In the genomic region with DNA sequence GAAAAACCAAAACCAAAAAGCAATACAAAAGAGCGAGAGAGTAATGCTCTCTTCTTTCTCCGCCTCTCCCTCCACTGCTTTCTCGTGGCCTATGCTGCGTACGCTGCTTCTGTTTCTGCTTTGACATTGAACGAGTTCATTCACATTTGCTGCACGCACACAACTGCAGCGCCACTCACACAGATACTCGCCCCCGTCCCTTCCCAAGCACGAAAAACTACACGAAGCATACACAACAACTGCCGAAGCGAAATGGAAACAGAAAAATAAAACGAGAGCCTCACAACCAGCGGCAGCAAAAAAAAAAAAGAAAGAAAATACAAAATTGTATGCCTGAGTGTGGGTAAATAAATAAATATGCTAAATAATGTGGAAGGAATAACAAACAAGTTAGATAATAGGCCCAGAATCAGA, we compare ENCODE assay signal across 3 fruit fly cellular contexts.
A peak's percentile ranks its signal among the peaks of the same experiment; 100 is the strongest.
TF ChIP-seq lines count a peak whose summit lies in the region.

No protein-coding gene starts in this region.

TF ChIP-seq in whole organism, embryonic, 481 proteins besides CTCF, POLR2A, EP300 and RAD21 (continued from another document and continues in another):
- peak; percentile 53 to 86 for TF ChIP-seq Trl (optimal IDR thresholded peaks at IDR 0.05; lab: Kevin White, UChicago)
- TF ChIP-seq Trl (GFP tag; optimal IDR thresholded peaks at IDR 0.05; lab: Kevin White, UChicago) = no peak
- no peak for TF ChIP-seq CG12155 (GFP tag; optimal IDR thresholded peaks at IDR 0.05; lab: Kevin White, UChicago)
- TF ChIP-seq Six4 (GFP tag; optimal IDR thresholded peaks at IDR 0.05; lab: Kevin White, UChicago) = no peak
- TF ChIP-seq pho (GFP tag; optimal IDR thresholded peaks at IDR 0.05; lab: Kevin White, UChicago) = no peak
- TF ChIP-seq CG10543 (GFP tag; optimal IDR thresholded peaks at IDR 0.05; lab: Kevin White, UChicago) = peak; percentile 39
- TF ChIP-seq Blimp-1 (GFP tag; optimal IDR thresholded peaks at IDR 0.05; lab: Kevin White, UChicago) = peak; percentile 74
- TF ChIP-seq CG16815 (GFP tag; optimal IDR thresholded peaks at IDR 0.05; lab: Kevin White, UChicago) = no peak
- TF ChIP-seq CG7963 (GFP tag; IDR thresholded peaks at IDR 0.05; lab: Robert Waterston, UW; ENCODE audit: partially characterized antibody) = no peak
- no peak for TF ChIP-seq CG11695 (GFP tag; IDR thresholded peaks at IDR 0.05; lab: Robert Waterston, UW)
- no peak for TF ChIP-seq B-H2 (GFP tag; optimal IDR thresholded peaks at IDR 0.05; lab: Kevin White, UChicago)
- peak in 1 of 2 experiments; percentile 35 for TF ChIP-seq Pdp1 (GFP tag; optimal IDR thresholded peaks at IDR 0.05; lab: Kevin White, UChicago)
- peak; percentile 16; the same call in 1 of the 2 replicates for TF ChIP-seq Adf1 (GFP tag; IDR thresholded peaks at IDR 0.05; lab: Robert Waterston, UW)
- 0 out of 2 replicates have a peak, but pooled peaks have one; percentile 39 for TF ChIP-seq chm (GFP tag; IDR thresholded peaks at IDR 0.05; lab: Robert Waterston, UW)
- no peak for TF ChIP-seq dan (GFP tag; IDR thresholded peaks at IDR 0.05; lab: Robert Waterston, UW)
- 0 out of 2 replicates have a peak, but pooled peaks have one; percentile 9 for TF ChIP-seq Scr (GFP tag; IDR thresholded peaks at IDR 0.05; lab: Robert Waterston, UW; ENCODE audit: partially characterized antibody)
- peak; percentile 11 for TF ChIP-seq lbe (GFP tag; optimal IDR thresholded peaks at IDR 0.05; lab: Kevin White, UChicago)
- 0 out of 2 replicates have a peak, but pooled peaks have one; percentile 12 for TF ChIP-seq ato (GFP tag; IDR thresholded peaks at IDR 0.05; lab: Robert Waterston, UW; ENCODE audit: partially characterized antibody)
- TF ChIP-seq cg (GFP tag; optimal IDR thresholded peaks at IDR 0.05; lab: Kevin White, UChicago) = peak; percentile 78
- no peak for TF ChIP-seq Meics (GFP tag; optimal IDR thresholded peaks at IDR 0.05; lab: Kevin White, UChicago)
- TF ChIP-seq MTF-1 (GFP tag; optimal IDR thresholded peaks at IDR 0.05; lab: Kevin White, UChicago; ENCODE audit: borderline replicate concordance) = no peak
- no peak for TF ChIP-seq esg (GFP tag; conservative IDR thresholded peaks at IDR 0.05; lab: Robert Waterston, UW)
- no peak for TF ChIP-seq oc (tag; optimal IDR thresholded peaks at IDR 0.05; lab: Kevin White, UChicago)
- TF ChIP-seq CG13894 (tag; optimal IDR thresholded peaks at IDR 0.05; lab: Kevin White, UChicago) = peak; percentile 8
- peak; percentile 11; the same call in 1 of the 3 replicates for TF ChIP-seq CG34224 (GFP tag; IDR thresholded peaks at IDR 0.05; lab: Robert Waterston, UW; ENCODE audit: partially characterized antibody)
- TF ChIP-seq CG9437 (GFP tag; optimal IDR thresholded peaks at IDR 0.05; lab: Kevin White, UChicago) = no peak
- no peak for TF ChIP-seq CG4820 (GFP tag; optimal IDR thresholded peaks at IDR 0.05; lab: Kevin White, UChicago)
- no peak for TF ChIP-seq CG14667 (GFP tag; IDR thresholded peaks at IDR 0.05; lab: Robert Waterston, UW)
- TF ChIP-seq sob (GFP tag; IDR thresholded peaks at IDR 0.05; lab: Robert Waterston, UW) = peak; percentile 38; the same call in 1 of the 2 replicates
- TF ChIP-seq CG17359 (tag; optimal IDR thresholded peaks at IDR 0.05; lab: Kevin White, UChicago) = peak; percentile 58
- no peak for TF ChIP-seq shn (GFP tag; optimal IDR thresholded peaks at IDR 0.05; lab: Kevin White, UChicago)
- TF ChIP-seq CG7745 (tag; optimal IDR thresholded peaks at IDR 0.05; lab: Kevin White, UChicago) = peak; percentile 83
- no peak for TF ChIP-seq az2 (GFP tag; optimal IDR thresholded peaks at IDR 0.05; lab: Kevin White, UChicago)
- no peak for TF ChIP-seq pita (GFP tag; optimal IDR thresholded peaks at IDR 0.05; lab: Kevin White, UChicago)
- TF ChIP-seq Drgx (GFP tag; IDR thresholded peaks at IDR 0.05; lab: Robert Waterston, UW) = peak; percentile 50; the same call in 1 of the 2 replicates
- TF ChIP-seq CG8290 (GFP tag; optimal IDR thresholded peaks at IDR 0.05; lab: Kevin White, UChicago) = no peak
- peak in 1 of 2 experiments; percentile 32 for TF ChIP-seq CG8290 (tag; optimal IDR thresholded peaks at IDR 0.05; lab: Kevin White, UChicago)
- peak; percentile 58 for TF ChIP-seq yki (optimal IDR thresholded peaks at IDR 0.05; lab: Kevin White, UChicago)
- no peak for TF ChIP-seq YL-1 (GFP tag; optimal IDR thresholded peaks at IDR 0.05; lab: Kevin White, UChicago)
- peak; percentile 39; the same call in 1 of the 2 replicates for TF ChIP-seq rib (GFP tag; IDR thresholded peaks at IDR 0.05; lab: Robert Waterston, UW)

TF ChIP-seq in whole organism, prepupa, 60 proteins besides CTCF, POLR2A, EP300 and RAD21 (continued from another document):
- TF ChIP-seq eg (GFP tag; IDR thresholded peaks at IDR 0.05; lab: Robert Waterston, UW) = peak; percentile 49; the same call in 2 of the 3 replicates
- peak; percentile 78 to 80 for TF ChIP-seq ss (GFP tag; optimal IDR thresholded peaks at IDR 0.05; lab: Kevin White, UChicago)
- peak; percentile 39 for TF ChIP-seq Eip78C (GFP tag; lab: Kevin White, UChicago)
- peak; percentile 61 for TF ChIP-seq Blimp-1 (GFP tag; optimal IDR thresholded peaks at IDR 0.05; lab: Kevin White, UChicago)

TF ChIP-seq in whole organism, wandering third instar larva, 38 proteins besides CTCF, POLR2A, EP300 and RAD21 (continued from another document):
- TF ChIP-seq usp (GFP tag; optimal IDR thresholded peaks at IDR 0.05; lab: Kevin White, UChicago) (no peak), Sp1 (GFP tag; optimal IDR thresholded peaks at IDR 0.05; lab: Kevin White, UChicago) (peak; percentile 27), dsf (GFP tag; optimal IDR thresholded peaks at IDR 0.05; lab: Kevin White, UChicago; ENCODE audit: borderline replicate concordance) (no peak), ey (GFP tag; optimal IDR thresholded peaks at IDR 0.05; lab: Kevin White, UChicago) (peak; percentile 18), CG9705 (GFP tag; optimal IDR thresholded peaks at IDR 0.05; lab: Kevin White, UChicago) (no peak), HLH106 (tag; optimal IDR thresholded peaks at IDR 0.05; lab: Kevin White, UChicago) (no peak), psq (GFP tag; optimal IDR thresholded peaks at IDR 0.05; lab: Kevin White, UChicago) (peak; percentile 98), tai (GFP tag; optimal IDR thresholded peaks at IDR 0.05; lab: Kevin White, UChicago) (peak; percentile 79), Dif (GFP tag; optimal IDR thresholded peaks at IDR 0.05; lab: Kevin White, UChicago; ENCODE audit: partially characterized antibody) (peak; percentile 53), fru (GFP tag; optimal IDR thresholded peaks at IDR 0.05; lab: Kevin White, UChicago) (peak; percentile 19), Hnf4 (GFP tag; optimal IDR thresholded peaks at IDR 0.05; lab: Kevin White, UChicago) (no peak), Hr78 (GFP tag; optimal IDR thresholded peaks at IDR 0.05; lab: Kevin White, UChicago) (no peak), GATAd (GFP tag; optimal IDR thresholded peaks at IDR 0.05; lab: Kevin White, UChicago) (no peak), h (GFP tag; optimal IDR thresholded peaks at IDR 0.05; lab: Kevin White, UChicago) (peak; percentile 21)
TF ChIP-seq in whole organism, wandering third instar larva: peak in this region for 15.
